Worm (Caenorhabditis elegans) whole organism, young adult: ENCODE data around the gene egrh-1.

Experiments used
- chd-7 ChIP-seq: sonication (generic microtip); optimal IDR thresholded peaks from 2 replicates; lab custom pipeline; 2016; ENCODE audit warnings: mild to moderate bottlenecking, missing genetic modification characterization, moderate library complexity, missing compliant biosample characterization
- dpl-1 ChIP-seq: fragments of 150-350 bp; optimal IDR thresholded peaks from 2 replicates; lab custom pipeline; 2014; ENCODE audit warnings: missing biosample characterization, missing genetic modification reagents, missing genetic modification characterization
- him-1 ChIP-seq: sonication (generic microtip); optimal IDR thresholded peaks from 2 replicates; lab custom pipeline; 2016; ENCODE audit warnings: missing genotype, missing genetic modification reagents, missing genetic modification characterization, missing compliant biosample characterization
- madf-10 ChIP-seq: sonication (generic microtip); optimal IDR thresholded peaks from 2 replicates; lab custom pipeline; 2016; ENCODE audit warnings: mild to moderate bottlenecking, missing genetic modification characterization, missing compliant biosample characterization
- nhr-90 ChIP-seq: sonication (generic microtip); optimal IDR thresholded peaks from 2 replicates; lab custom pipeline; 2016; ENCODE audit warnings: missing genotype, mild to moderate bottlenecking, missing genetic modification characterization, missing compliant biosample characterization
- pha-4 ChIP-seq: fragments of 150-350 bp; sonication (generic microtip); optimal IDR thresholded peaks from 2 replicates; lab custom pipeline; 2014; ENCODE audit warnings: missing biosample characterization, missing genetic modification reagents, missing genetic modification characterization
- xnd-1 ChIP-seq: sonication (generic microtip); optimal IDR thresholded peaks from 2 replicates; lab custom pipeline; 2016; ENCODE audit warnings: missing genotype, missing genetic modification reagents, missing genetic modification characterization, missing compliant biosample characterization

ce11 chrX:14885855-14886254, 40.1 kb downstream of the egrh-1 start:
- no peak for TF ChIP-seq dpl-1 (GFP tag; lab: Kevin White, UChicago)
- TF ChIP-seq him-1 (tag; lab: Kevin White, UChicago) = no peak
- no peak for TF ChIP-seq chd-7 (tag; lab: Kevin White, UChicago)
- no peak for TF ChIP-seq xnd-1
- no peak for TF ChIP-seq nhr-90 (tag; lab: Kevin White, UChicago)
- no peak for TF ChIP-seq madf-10 (tag; lab: Kevin White, UChicago)
- TF ChIP-seq pha-4 (tag; lab: Kevin White, UChicago) = no peak
